Fruit fly (Drosophila melanogaster) whole organism, pupa: ENCODE data around the gene Pnn.

Source experiments
- CG10348 ChIP-seq: fragments of 200-800 bp; sonication (Bioruptor generic); IDR thresholded peaks from 2 replicates; pipeline ENCODE4 v1.3.6; 2022; ENCODE audit warnings: missing biosample characterization, missing genetic modification characterization
- CG12605 ChIP-seq: fragments of 200-800 bp; sonication (Bioruptor generic); IDR thresholded peaks from 2 replicates; pipeline ENCODE4 v1.3.6; 2022; ENCODE audit warnings: missing biosample characterization, missing genetic modification characterization
- CG13204 ChIP-seq: fragments of 200-800 bp; sonication (Bioruptor generic); optimal IDR thresholded peaks from 2 replicates; lab custom pipeline; 2018; ENCODE audit warnings: missing biosample characterization, mild to moderate bottlenecking, missing genetic modification characterization, moderate library complexity
- CG14655 ChIP-seq: fragments of 200-800 bp; sonication (Bioruptor generic); optimal IDR thresholded peaks from 3 replicates; lab custom pipeline; 2017; ENCODE audit warnings: mild to moderate bottlenecking, missing biosample characterization, missing genetic modification reagents, missing genetic modification characterization
- CG15710 ChIP-seq: fragments of 200-800 bp; sonication (Bioruptor generic); optimal IDR thresholded peaks from 2 replicates; lab custom pipeline; 2018; ENCODE audit warnings: missing biosample characterization, mild to moderate bottlenecking, missing genetic modification characterization, moderate library complexity
- CG17806 ChIP-seq: fragments of 200-800 bp; sonication (Bioruptor generic); optimal IDR thresholded peaks from 2 replicates; lab custom pipeline; 2018; ENCODE audit warnings: missing biosample characterization, mild to moderate bottlenecking, missing genetic modification characterization, moderate library complexity
- CG32121 ChIP-seq: fragments of 200-800 bp; sonication (Bioruptor generic); IDR thresholded peaks from 2 replicates; pipeline ENCODE4 v1.3.6; 2022; ENCODE audit warnings: missing biosample characterization, missing genetic modification characterization
- CG34367 ChIP-seq: fragments of 200-800 bp; sonication (Bioruptor generic); optimal IDR thresholded peaks from 2 replicates; lab custom pipeline; 2018; ENCODE audit warnings: missing biosample characterization, mild to moderate bottlenecking, missing genetic modification characterization
- CG4496 ChIP-seq: fragments of 200-800 bp; sonication (Bioruptor generic); IDR thresholded peaks from 3 replicates; pipeline ENCODE4 v1.3.6; 2022; ENCODE audit warnings: missing biosample characterization, missing genetic modification characterization
- CG8159 ChIP-seq: fragments of 200-800 bp; sonication (Bioruptor generic); optimal IDR thresholded peaks from 3 replicates; lab custom pipeline; 2018; ENCODE audit warnings: missing biosample characterization, mild to moderate bottlenecking, missing genetic modification characterization, moderate library complexity
- CG8301 ChIP-seq: fragments of 200-800 bp; sonication (Bioruptor generic); optimal IDR thresholded peaks from 2 replicates; lab custom pipeline; 2018; ENCODE audit warnings: missing biosample characterization, mild to moderate bottlenecking, missing genetic modification characterization
- CG9948 ChIP-seq: fragments of 200-800 bp; sonication (Bioruptor generic); optimal IDR thresholded peaks from 2 replicates; lab custom pipeline; 2018; ENCODE audit warnings: missing biosample characterization, mild to moderate bottlenecking, missing genetic modification characterization, moderate library complexity
- D1 ChIP-seq: fragments of 200-800 bp; sonication (Bioruptor generic); optimal IDR thresholded peaks from 2 replicates; lab custom pipeline; 2018; ENCODE audit warnings: missing biosample characterization, mild to moderate bottlenecking, missing genetic modification characterization, moderate library complexity
- EcR ChIP-seq: fragments of 200-800 bp; sonication (Bioruptor generic); optimal IDR thresholded peaks from 3 replicates; lab custom pipeline; 2019; ENCODE audit warnings: missing biosample characterization, missing genetic modification characterization, mild to moderate bottlenecking, moderate library complexity, missing genetic modification reagents
- Ets98B ChIP-seq: fragments of 200-800 bp; sonication (Bioruptor generic); IDR thresholded peaks from 2 replicates; pipeline ENCODE4 v1.3.6; 2022; ENCODE audit warnings: missing biosample characterization, missing genetic modification characterization
- Pif1A ChIP-seq: fragments of 200-800 bp; sonication (Bioruptor generic); optimal IDR thresholded peaks from 3 replicates; lab custom pipeline; 2016; ENCODE audit warnings: missing biosample characterization, missing genetic modification characterization
- Pif1B ChIP-seq: fragments of 200-800 bp; sonication (Bioruptor generic); optimal IDR thresholded peaks from 3 replicates; lab custom pipeline; 2016; ENCODE audit warnings: missing biosample characterization, missing genetic modification characterization
- Snoo ChIP-seq: fragments of 200-800 bp; sonication (Bioruptor generic); optimal IDR thresholded peaks from 3 replicates; lab custom pipeline; 2017; ENCODE audit warnings: missing biosample characterization, mild to moderate bottlenecking, missing genetic modification characterization, inconsistent platforms
- fd96Ca ChIP-seq: fragments of 200-800 bp; sonication (Bioruptor generic); IDR thresholded peaks from 3 replicates; pipeline ENCODE4 v1.3.6; 2022; ENCODE audit warnings: missing biosample characterization, missing genetic modification characterization
- gl ChIP-seq: fragments of 200-800 bp; sonication (Bioruptor generic); optimal IDR thresholded peaks from 2 replicates; lab custom pipeline; 2018; ENCODE audit warnings: missing biosample characterization, mild to moderate bottlenecking, missing genetic modification characterization
- rn ChIP-seq: fragments of 200-800 bp; sonication (Bioruptor generic); IDR thresholded peaks from 2 replicates; pipeline ENCODE4 v1.3.6; 2022; ENCODE audit warnings: missing biosample characterization, missing genetic modification characterization

Pnn gene

dm6 chr3R:9745442-9745841 lies 4.7 kb downstream of the Pnn start:
- no peak for TF ChIP-seq CG13204 (GFP tag; lab: Kevin White, UChicago)
- peak; percentile 76 for TF ChIP-seq EcR

dm6 chr3R:9746267-9746666 lies 5.6 kb downstream of the Pnn start, which contains the start of gene CG34409:
TSS of gene CG34409 (minus strand) at chr3R:9746367.
- TF ChIP-seq Pif1A (GFP tag; lab: Kevin White, UChicago) (no peak), EcR (peak; percentile 9)

- TF ChIP-seq CG15710 (tag; lab: Kevin White, UChicago) (peak; percentile 53), CG12605 (GFP tag; lab: Robert Waterston, UW) (no peak), fd96Ca (GFP tag; lab: Robert Waterston, UW) (peak; percentile 7; the same call in 1 of the 3 replicates), CG17806 (tag; lab: Kevin White, UChicago) (peak; percentile 23), CG13204 (GFP tag; lab: Kevin White, UChicago) (no peak), EcR (peak; percentile 51), gl (peak; percentile 29), Pif1B (GFP tag; lab: Kevin White, UChicago) (no peak), CG4496 (peak; percentile 47; the same call in 1 of the 3 replicates), Snoo (tag; lab: Kevin White, UChicago) (peak; percentile 55), Ets98B (peak; percentile 35; the same call in 1 of the 2 replicates), CG9948 (tag; lab: Kevin White, UChicago) (peak; percentile 24), CG32121 (GFP tag; lab: Robert Waterston, UW) (peak; percentile 24; the same call in 1 of the 2 replicates)
These were observed 6.7 kb downstream of the Pnn start, which contains the start of gene CG12948 for dm6 chr3R:9747272-9747874. TSS of gene CG12948 (minus strand) at chr3R:9747744.

dm6 chr3R:9747875-9747899 lies 7.0 kb downstream of the Pnn start, which contains the start of gene PpD3:
TSS of gene PpD3 (plus strand) at chr3R:9747875.
- TF ChIP-seq CG8159 (tag; lab: Kevin White, UChicago) (no peak), CG9948 (tag; lab: Kevin White, UChicago) (no peak), CG17806 (tag; lab: Kevin White, UChicago) (no peak), D1 (no peak), rn (no peak), CG15710 (tag; lab: Kevin White, UChicago) (no peak), Pif1A (GFP tag; lab: Kevin White, UChicago) (no peak), CG12605 (GFP tag; lab: Robert Waterston, UW) (no peak), CG8301 (tag; lab: Kevin White, UChicago) (no peak), CG14655 (GFP tag; lab: Kevin White, UChicago) (no peak), EcR (no peak), Pif1B (GFP tag; lab: Kevin White, UChicago) (no peak), Snoo (tag; lab: Kevin White, UChicago) (no peak), CG4496 (no peak), CG32121 (GFP tag; lab: Robert Waterston, UW) (no peak)
- TF ChIP-seq, all 21 proteins: peak for 0

dm6 chr3R:9747900-9748663 lies 7.4 kb downstream of the Pnn start:
- TF ChIP-seq Snoo (tag; lab: Kevin White, UChicago) (no peak), Ets98B (no peak), fd96Ca (GFP tag; lab: Robert Waterston, UW) (no peak), CG10348 (no peak), CG4496 (no peak), CG13204 (GFP tag; lab: Kevin White, UChicago) (no peak), Pif1A (GFP tag; lab: Kevin White, UChicago) (no peak), gl (no peak), CG8301 (tag; lab: Kevin White, UChicago) (no peak), CG14655 (GFP tag; lab: Kevin White, UChicago) (no peak), Pif1B (GFP tag; lab: Kevin White, UChicago) (no peak), D1 (no peak), CG32121 (GFP tag; lab: Robert Waterston, UW) (no peak), CG9948 (tag; lab: Kevin White, UChicago) (no peak), EcR (no peak), CG17806 (tag; lab: Kevin White, UChicago) (no peak), CG8159 (tag; lab: Kevin White, UChicago) (no peak), CG12605 (GFP tag; lab: Robert Waterston, UW) (no peak)

- TF ChIP-seq gl (no peak), CG15710 (tag; lab: Kevin White, UChicago) (no peak)
These were observed 13.8 kb downstream of the Pnn start, which contains the start of gene Tti1 for dm6 chr3R:9754487-9754886. TSS of gene Tti1 (minus strand) at chr3R:9754686.

dm6 chr3R:9756187-9756586 lies 15.5 kb downstream of the Pnn start, which contains the start of the genes Alg12 and Rpt3R:
TSS of gene Alg12 (plus strand) at chr3R:9756491.
TSS of gene Rpt3R (minus strand) at chr3R:9756510.
- TF ChIP-seq CG15710 (tag; lab: Kevin White, UChicago): no peak
- no peak for TF ChIP-seq D1
- no peak for TF ChIP-seq Ets98B
- peak; percentile 54 for TF ChIP-seq EcR
- no peak for TF ChIP-seq CG32121 (GFP tag; lab: Robert Waterston, UW)
- no peak for TF ChIP-seq CG34367 (tag; lab: Kevin White, UChicago)
- no peak for TF ChIP-seq CG8301 (tag; lab: Kevin White, UChicago)
- no peak for TF ChIP-seq rn
